Fruit fly (Drosophila melanogaster) whole organism, prepupa: Measurements from ENCODE around the gene Ae2.

Experiments used
- CG1621 ChIP-seq: fragments of 200-800 bp; sonication (Bioruptor generic); optimal IDR thresholded peaks from 3 replicates; lab custom pipeline; 2018; ENCODE audit warnings: missing biosample characterization, mild to moderate bottlenecking, missing genetic modification characterization
- CG16779 ChIP-seq: fragments of 200-800 bp; sonication (Bioruptor generic); optimal IDR thresholded peaks from 3 replicates; lab custom pipeline; 2017; ENCODE audit warnings: missing biosample characterization, mild to moderate bottlenecking, missing genetic modification characterization
- CG34406 ChIP-seq: fragments of 200-800 bp; sonication (Bioruptor generic); optimal IDR thresholded peaks from 3 replicates; lab custom pipeline; 2016; ENCODE audit warnings: missing biosample characterization, missing genetic modification characterization
- CG6163 ChIP-seq: fragments of 200-800 bp; sonication (Bioruptor generic); IDR thresholded peaks from 3 replicates; pipeline ENCODE4 v1.3.6; 2022; ENCODE audit warnings: missing biosample characterization, missing genetic modification characterization
- CG6808 ChIP-seq: fragments of 200-800 bp; sonication (Bioruptor generic); optimal IDR thresholded peaks from 3 replicates; lab custom pipeline; 2017; ENCODE audit warnings: missing biosample characterization, missing genetic modification characterization, mild to moderate bottlenecking, moderate library complexity, missing genetic modification reagents
- CG6854 ChIP-seq: fragments of 200-800 bp; sonication (Bioruptor generic); optimal IDR thresholded peaks from 2 replicates; lab custom pipeline; 2017; ENCODE audit warnings: missing biosample characterization, mild to moderate bottlenecking, missing genetic modification characterization
- Hr38 ChIP-seq: sonication (Bioruptor generic); optimal IDR thresholded peaks from 2 replicates; lab custom pipeline; 2016; ENCODE audit warnings: missing biosample characterization, missing genetic modification characterization
- fd59A ChIP-seq: fragments of 200-800 bp; sonication (Bioruptor generic); optimal IDR thresholded peaks from 2 replicates; lab custom pipeline; 2017; ENCODE audit warnings: missing biosample characterization, mild to moderate bottlenecking, missing genetic modification characterization, missing genetic modification reagents
- fd85E ChIP-seq: fragments of 200-800 bp; sonication (Bioruptor generic); optimal IDR thresholded peaks from 3 replicates; lab custom pipeline; 2016; ENCODE audit warnings: missing biosample characterization, missing genetic modification characterization
- fkh ChIP-seq: fragments of 200-800 bp; sonication (Bioruptor generic); optimal IDR thresholded peaks from 3 replicates; lab custom pipeline; 2017; ENCODE audit warnings: missing biosample characterization, mild to moderate bottlenecking, missing genetic modification characterization, moderate library complexity
- net ChIP-seq: fragments of 200-800 bp; sonication (Bioruptor generic); optimal IDR thresholded peaks from 3 replicates; lab custom pipeline; 2016; ENCODE audit warnings: missing biosample characterization, missing genetic modification characterization

dm6 chr3L:9763389-9763917 is at the start of gene Ae2:
- TF ChIP-seq CG1621 (peak; percentile 82), CG6854 (GFP tag; lab: Kevin White, UChicago) (peak; percentile 57), fd59A (GFP tag; lab: Kevin White, UChicago) (no peak), CG6163 (peak; percentile 71; the same call in 2 of the 3 replicates), CG34406 (GFP tag; lab: Kevin White, UChicago) (no peak), CG16779 (tag; lab: Kevin White, UChicago) (no peak), fd85E (GFP tag; lab: Kevin White, UChicago) (no peak), CG6808 (GFP tag; lab: Kevin White, UChicago) (no peak), net (GFP tag; lab: Kevin White, UChicago) (no peak), Hr38 (GFP tag; lab: Kevin White, UChicago) (no peak), fkh (GFP tag; lab: Kevin White, UChicago) (no peak)
